Fruit fly (Drosophila melanogaster): ENCODE results near the gene ninaC.

- TF ChIP-seq Mio (GFP tag; optimal IDR thresholded peaks at IDR 0.05): no peak
- TF ChIP-seq Abd-B (GFP tag; optimal IDR thresholded peaks at IDR 0.05): no peak
- TF ChIP-seq CG9705 (GFP tag; optimal IDR thresholded peaks at IDR 0.05): no peak
- no peak for TF ChIP-seq br (GFP tag; optimal IDR thresholded peaks at IDR 0.05)
- no peak for TF ChIP-seq woc (GFP tag; optimal IDR thresholded peaks at IDR 0.05)
- TF ChIP-seq lola (GFP tag; optimal IDR thresholded peaks at IDR 0.05): no peak
- no peak for TF ChIP-seq fru (GFP tag; optimal IDR thresholded peaks at IDR 0.05)
- TF ChIP-seq h (GFP tag; optimal IDR thresholded peaks at IDR 0.05): no peak
- no peak for TF ChIP-seq sage (GFP tag; optimal IDR thresholded peaks at IDR 0.05)
- TF ChIP-seq rgr (GFP tag; optimal IDR thresholded peaks at IDR 0.05): no peak
- TF ChIP-seq Sp1 (GFP tag; optimal IDR thresholded peaks at IDR 0.05): no peak
- no peak for TF ChIP-seq Dfd (GFP tag; optimal IDR thresholded peaks at IDR 0.05)
These were observed 31.5 kb downstream of the ninaC start for dm6 chr2L:7409007-7409406.
